Fruit fly (Drosophila melanogaster): Measurements from ENCODE around the gene CG32313.
A peak's percentile ranks its signal among the peaks of the same experiment; 100 is the strongest.

CG32313 gene

dm6 chr3L:1536487-1537337 lies 8.8 kb downstream of the CG32313 start, which contains the start of the genes CG12091 and pns:
CG12091 (minus strand) TSS chr3L:1536835.
pns (plus strand) TSS chr3L:1537137.
- no peak for TF ChIP-seq CG14655 (GFP tag; optimal IDR thresholded peaks at IDR 0.05)
- peak; percentile 25 for TF ChIP-seq CG34367 (tag; optimal IDR thresholded peaks at IDR 0.05)
- peak; percentile 36 for TF ChIP-seq CG17806 (tag; optimal IDR thresholded peaks at IDR 0.05)
- peak; percentile 16 for TF ChIP-seq CG9948 (tag; optimal IDR thresholded peaks at IDR 0.05)
- TF ChIP-seq gl (tag; optimal IDR thresholded peaks at IDR 0.05): no peak
- TF ChIP-seq CG8159 (tag; optimal IDR thresholded peaks at IDR 0.05): peak; percentile 53
- TF ChIP-seq CG12605 (GFP tag; IDR thresholded peaks at IDR 0.05): 0 out of 2 replicates have a peak, but pooled peaks have one; percentile 18
- peak; percentile 76 for TF ChIP-seq CG4496 (GFP tag; IDR thresholded peaks at IDR 0.05)
- peak; percentile 65 for TF ChIP-seq Snoo (tag; optimal IDR thresholded peaks at IDR 0.05)
- no peak for TF ChIP-seq Pif1B (GFP tag; optimal IDR thresholded peaks at IDR 0.05)
- TF ChIP-seq CG13204 (GFP tag; optimal IDR thresholded peaks at IDR 0.05): no peak
- 0 out of 3 replicates have a peak, but pooled peaks have one; percentile 13 for TF ChIP-seq fd96Ca (GFP tag; IDR thresholded peaks at IDR 0.05)
- TF ChIP-seq D1 (tag; optimal IDR thresholded peaks at IDR 0.05): no peak
- TF ChIP-seq CG10348 (GFP tag; IDR thresholded peaks at IDR 0.05): no peak
- peak; percentile 24 for TF ChIP-seq CG15710 (tag; optimal IDR thresholded peaks at IDR 0.05)
- peak; percentile 26 for TF ChIP-seq CG8301 (tag; optimal IDR thresholded peaks at IDR 0.05)
- peak; percentile 57 for TF ChIP-seq EcR (GFP tag; optimal IDR thresholded peaks at IDR 0.05)
- no peak for TF ChIP-seq rn (GFP tag; IDR thresholded peaks at IDR 0.05)
- no peak for TF ChIP-seq Pif1A (GFP tag; optimal IDR thresholded peaks at IDR 0.05)
- peak; percentile 63 for TF ChIP-seq Ets98B (GFP tag; IDR thresholded peaks at IDR 0.05)
- peak; percentile 43; the same call in 1 of the 2 replicates for TF ChIP-seq CG32121 (GFP tag; IDR thresholded peaks at IDR 0.05)

dm6 chr3L:1533699-1534431 lies 11.7 kb downstream of the CG32313 start, which contains the start of gene Iml1:
Iml1 (minus strand) TSS chr3L:1534034.
- TF ChIP-seq CG32121 (GFP tag; IDR thresholded peaks at IDR 0.05) (peak; percentile 50; the same call in 1 of the 2 replicates), CG34367 (tag; optimal IDR thresholded peaks at IDR 0.05) (no peak), D1 (tag; optimal IDR thresholded peaks at IDR 0.05) (no peak), Ets98B (GFP tag; IDR thresholded peaks at IDR 0.05) (peak; percentile 38; the same call in 1 of the 2 replicates), CG4496 (GFP tag; IDR thresholded peaks at IDR 0.05) (peak; percentile 44; the same call in 1 of the 3 replicates)

- no peak for TF ChIP-seq EcR (GFP tag; optimal IDR thresholded peaks at IDR 0.05)
- TF ChIP-seq CG4496 (GFP tag; IDR thresholded peaks at IDR 0.05): no peak
- no peak for TF ChIP-seq CG8301 (tag; optimal IDR thresholded peaks at IDR 0.05)
- TF ChIP-seq Pif1A (GFP tag; optimal IDR thresholded peaks at IDR 0.05): no peak
- no peak for TF ChIP-seq CG15710 (tag; optimal IDR thresholded peaks at IDR 0.05)
- no peak for TF ChIP-seq fd96Ca (GFP tag; IDR thresholded peaks at IDR 0.05)
- TF ChIP-seq CG9948 (tag; optimal IDR thresholded peaks at IDR 0.05): no peak
- TF ChIP-seq Pif1B (GFP tag; optimal IDR thresholded peaks at IDR 0.05): no peak
Observed at dm6 chr3L:1531159-1531558, 14.4 kb downstream of the CG32313 start, which contains the start of gene Ir62a. Ir62a (minus strand) TSS chr3L:1531259.

- TF ChIP-seq CG34367 (tag; optimal IDR thresholded peaks at IDR 0.05): no peak
- 0 out of 3 replicates have a peak, but pooled peaks have one; percentile 10 for TF ChIP-seq CG4496 (GFP tag; IDR thresholded peaks at IDR 0.05)
Observed at dm6 chr3L:1518715-1519603, 26.6 kb downstream of the CG32313 start.

dm6 chr3L:1517274-1518047 lies 28.1 kb downstream of the CG32313 start:
- TF ChIP-seq gl (tag; optimal IDR thresholded peaks at IDR 0.05) (no peak), CG32121 (GFP tag; IDR thresholded peaks at IDR 0.05) (peak; percentile 72), CG14655 (GFP tag; optimal IDR thresholded peaks at IDR 0.05) (peak; percentile 39), CG13204 (GFP tag; optimal IDR thresholded peaks at IDR 0.05) (no peak), CG34367 (tag; optimal IDR thresholded peaks at IDR 0.05) (peak; percentile 12), CG10348 (GFP tag; IDR thresholded peaks at IDR 0.05) (no peak), CG15710 (tag; optimal IDR thresholded peaks at IDR 0.05) (peak; percentile 38), D1 (tag; optimal IDR thresholded peaks at IDR 0.05) (no peak), Snoo (tag; optimal IDR thresholded peaks at IDR 0.05) (peak; percentile 52), Pif1B (GFP tag; optimal IDR thresholded peaks at IDR 0.05) (peak; percentile 75), rn (GFP tag; IDR thresholded peaks at IDR 0.05) (peak; percentile 57), CG8159 (tag; optimal IDR thresholded peaks at IDR 0.05) (peak; percentile 41), EcR (GFP tag; optimal IDR thresholded peaks at IDR 0.05) (no peak), Ets98B (GFP tag; IDR thresholded peaks at IDR 0.05) (peak; percentile 72), fd96Ca (GFP tag; IDR thresholded peaks at IDR 0.05) (peak; percentile 79), CG4496 (GFP tag; IDR thresholded peaks at IDR 0.05) (peak; percentile 88), CG9948 (tag; optimal IDR thresholded peaks at IDR 0.05) (peak; percentile 16), Pif1A (GFP tag; optimal IDR thresholded peaks at IDR 0.05) (no peak), CG17806 (tag; optimal IDR thresholded peaks at IDR 0.05) (peak; percentile 53), CG8301 (tag; optimal IDR thresholded peaks at IDR 0.05) (peak; percentile 40), CG12605 (GFP tag; IDR thresholded peaks at IDR 0.05) (peak; percentile 47)
